Fruit fly (Drosophila melanogaster) whole organism: ENCODE measurements around the gene CG4546.

Experiments
- CG8478 ChIP-seq: fragments of >200 bp; optimal IDR thresholded peaks from 2 replicates; lab custom pipeline; 2018; ENCODE audit warnings: inconsistent platforms
- Dll ChIP-seq: fragments of >200 bp; optimal IDR thresholded peaks from 2 replicates; lab custom pipeline; 2017
- EcR ChIP-seq, 2 experiments: fragments of >200 bp; optimal IDR thresholded peaks; 2 replicates each; lab custom pipeline; 2017; ENCODE audit warnings: missing biosample characterization in 2 of 2, missing genetic modification characterization in 2 of 2, missing genetic modification reagents in 2 of 2
- pan ChIP-seq: fragments of >200 bp; optimal IDR thresholded peaks from 2 replicates; lab custom pipeline; 2017
- psq ChIP-seq: fragments of >200 bp; optimal IDR thresholded peaks from 2 replicates; lab custom pipeline; 2017
- usp ChIP-seq: fragments of >200 bp; optimal IDR thresholded peaks from 2 replicates; lab custom pipeline; 2017; ENCODE audit warnings: missing biosample characterization, missing genetic modification characterization, mixed read lengths

CG4546 gene

DNA sequence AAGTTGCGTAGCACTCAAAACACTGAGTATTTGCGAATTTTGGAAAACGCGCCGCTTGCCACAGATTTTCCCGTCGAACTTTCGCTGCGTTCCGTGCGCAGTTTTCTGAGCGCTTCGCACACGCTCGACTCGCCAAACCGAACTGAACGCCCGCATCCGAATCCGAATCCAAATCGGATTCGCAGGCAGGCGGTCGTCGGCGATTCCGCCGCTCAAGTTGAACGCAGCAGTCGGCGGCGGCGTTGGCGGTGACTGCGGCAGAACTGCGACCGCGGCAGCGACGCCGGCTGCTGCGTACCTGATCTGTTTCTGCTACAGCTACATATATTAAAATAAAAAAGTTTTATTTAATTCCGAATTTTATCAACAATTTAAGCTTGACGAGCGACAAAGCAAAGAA lies 29.3 kb downstream of the CG4546 start, which contains the start of gene CG31183:
Gene CG31183, minus strand, starts transcription at position 329 of the 400 bp plus-strand sequence.
- TF ChIP-seq usp (GFP tag; lab: Kevin White, UChicago) (no peak), psq (no peak), CG8478 (lab: Kevin White, UChicago) (no peak), EcR (GFP tag; optimal IDR thresholded peaks at IDR 0.05; lab: Kevin White, UChicago) (no peak), pan (no peak), Dll (lab: Kevin White, UChicago) (no peak)

DNA sequence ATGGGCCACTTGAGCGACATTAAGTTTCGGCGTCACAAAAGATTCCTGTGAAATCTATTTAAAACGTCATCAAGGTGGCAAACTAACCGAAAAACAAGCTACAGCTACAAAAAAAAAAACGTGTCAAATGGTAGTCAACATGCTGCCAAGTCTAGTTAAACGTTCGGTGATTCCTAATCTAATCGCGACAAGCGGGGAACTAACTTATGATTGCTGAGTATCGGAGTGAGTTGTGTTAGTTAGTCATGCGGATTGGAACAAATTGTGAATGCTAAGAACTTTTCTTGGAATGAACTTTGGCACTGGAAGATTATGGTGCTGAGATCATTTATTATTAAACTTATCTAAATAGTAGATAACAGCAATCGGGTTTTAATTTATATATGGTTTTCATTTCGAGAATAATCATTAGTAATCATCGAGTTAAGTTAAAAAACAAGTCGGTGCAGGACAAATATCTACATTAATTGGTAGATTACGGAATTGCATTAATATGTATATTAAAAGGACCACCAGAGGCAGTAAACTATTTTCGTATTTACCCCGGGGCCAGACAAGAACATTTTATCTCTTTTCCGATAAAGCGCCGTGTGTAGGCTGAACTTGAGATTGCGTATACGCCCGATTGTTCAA lies 45.0 kb downstream of the CG4546 start:
- TF ChIP-seq pan, result no peak
- no peak for TF ChIP-seq psq
- TF ChIP-seq CG8478 (lab: Kevin White, UChicago), result no peak
- no peak for TF ChIP-seq EcR (GFP tag; optimal IDR thresholded peaks at IDR 0.05; lab: Kevin White, UChicago)
- TF ChIP-seq usp (GFP tag; lab: Kevin White, UChicago), result no peak

DNA sequence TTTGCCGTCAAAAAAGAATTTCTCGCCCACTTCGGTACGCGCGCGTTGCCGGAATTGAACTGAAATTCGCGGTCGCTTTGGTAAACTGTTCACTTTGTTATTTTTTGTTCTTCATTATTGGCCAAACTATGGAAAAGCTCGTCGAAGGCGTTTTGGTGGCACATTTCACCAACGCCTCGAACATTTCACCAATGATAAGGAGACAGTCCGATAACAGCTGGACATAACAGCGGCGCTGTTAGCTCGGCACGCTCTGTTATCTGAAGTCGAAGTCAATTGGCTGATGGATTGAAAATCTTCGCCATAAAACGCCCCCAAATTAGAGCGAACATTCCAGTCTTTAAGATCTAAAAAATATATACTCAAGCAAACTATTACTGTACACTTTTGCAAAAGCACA lies 49.6 kb downstream of the CG4546 start, which contains the start of gene CG14877:
Gene CG14877, minus strand, starts transcription at position 101 of the 400 bp plus-strand sequence.
- TF ChIP-seq pan (no peak), EcR (GFP tag; optimal IDR thresholded peaks at IDR 0.05; lab: Kevin White, UChicago) (no peak), usp (GFP tag; lab: Kevin White, UChicago) (no peak), Dll (lab: Kevin White, UChicago) (no peak), psq (no peak), CG8478 (lab: Kevin White, UChicago) (no peak)
